Fruit fly (Drosophila melanogaster): ENCODE data around the gene Prp31.

Prp31 gene

dm6 chr3L:15125717-15126116 is 33.2 kb upstream of the Prp31 start:
- TF ChIP-seq CG5204 (GFP tag; optimal IDR thresholded peaks at IDR 0.05) (no peak), bab1 (GFP tag; optimal IDR thresholded peaks at IDR 0.05) (no peak), cic (GFP tag; optimal IDR thresholded peaks at IDR 0.05) (no peak), Clk (GFP tag; optimal IDR thresholded peaks at IDR 0.05) (no peak), CG1620 (GFP tag; optimal IDR thresholded peaks at IDR 0.05) (no peak), CG11617 (GFP tag; optimal IDR thresholded peaks at IDR 0.05) (no peak), tj (GFP tag; optimal IDR thresholded peaks at IDR 0.05) (no peak), pad (GFP tag; optimal IDR thresholded peaks at IDR 0.05) (no peak), kay (GFP tag; ENCODE audit: borderline replicate concordance) (no peak), Crg-1 (GFP tag; optimal IDR thresholded peaks at IDR 0.05) (no peak), CG7045 (GFP tag; optimal IDR thresholded peaks at IDR 0.05) (no peak), toe (GFP tag; optimal IDR thresholded peaks at IDR 0.05) (no peak), cnc (optimal IDR thresholded peaks at IDR 0.05) (no peak), Mnt (GFP tag; optimal IDR thresholded peaks at IDR 0.05) (no peak), CG14711 (tag; optimal IDR thresholded peaks at IDR 0.05) (no peak)

DNA sequence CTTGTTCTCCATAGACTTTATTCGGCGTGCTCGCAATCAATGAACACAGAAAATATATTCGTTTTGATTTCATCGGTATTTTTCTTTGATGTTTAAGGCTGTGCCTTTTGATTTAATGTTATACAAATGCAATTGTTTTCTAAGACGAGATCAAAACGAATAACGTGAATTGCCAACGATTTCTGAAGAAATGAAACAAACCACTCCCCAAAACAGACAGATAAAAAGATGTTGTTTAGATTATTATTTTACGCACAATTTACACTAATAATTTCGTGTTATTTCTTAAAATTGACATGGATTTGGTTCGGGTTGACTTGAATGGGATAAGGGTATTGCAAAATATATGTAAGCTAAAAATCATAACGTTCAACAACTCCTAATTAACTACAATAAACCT is 27.6 kb upstream of the Prp31 start, which contains the start of gene CG13457:
CG13457 (minus strand) TSS at position 101 of the 400 bp plus-strand sequence.
- TF ChIP-seq CG7045 (GFP tag; optimal IDR thresholded peaks at IDR 0.05): no peak
- no peak for TF ChIP-seq Mnt (GFP tag; optimal IDR thresholded peaks at IDR 0.05)
- TF ChIP-seq ovo (GFP tag; optimal IDR thresholded peaks at IDR 0.05): no peak
- TF ChIP-seq cnc (optimal IDR thresholded peaks at IDR 0.05): no peak
- TF ChIP-seq tj (GFP tag; optimal IDR thresholded peaks at IDR 0.05): no peak

DNA sequence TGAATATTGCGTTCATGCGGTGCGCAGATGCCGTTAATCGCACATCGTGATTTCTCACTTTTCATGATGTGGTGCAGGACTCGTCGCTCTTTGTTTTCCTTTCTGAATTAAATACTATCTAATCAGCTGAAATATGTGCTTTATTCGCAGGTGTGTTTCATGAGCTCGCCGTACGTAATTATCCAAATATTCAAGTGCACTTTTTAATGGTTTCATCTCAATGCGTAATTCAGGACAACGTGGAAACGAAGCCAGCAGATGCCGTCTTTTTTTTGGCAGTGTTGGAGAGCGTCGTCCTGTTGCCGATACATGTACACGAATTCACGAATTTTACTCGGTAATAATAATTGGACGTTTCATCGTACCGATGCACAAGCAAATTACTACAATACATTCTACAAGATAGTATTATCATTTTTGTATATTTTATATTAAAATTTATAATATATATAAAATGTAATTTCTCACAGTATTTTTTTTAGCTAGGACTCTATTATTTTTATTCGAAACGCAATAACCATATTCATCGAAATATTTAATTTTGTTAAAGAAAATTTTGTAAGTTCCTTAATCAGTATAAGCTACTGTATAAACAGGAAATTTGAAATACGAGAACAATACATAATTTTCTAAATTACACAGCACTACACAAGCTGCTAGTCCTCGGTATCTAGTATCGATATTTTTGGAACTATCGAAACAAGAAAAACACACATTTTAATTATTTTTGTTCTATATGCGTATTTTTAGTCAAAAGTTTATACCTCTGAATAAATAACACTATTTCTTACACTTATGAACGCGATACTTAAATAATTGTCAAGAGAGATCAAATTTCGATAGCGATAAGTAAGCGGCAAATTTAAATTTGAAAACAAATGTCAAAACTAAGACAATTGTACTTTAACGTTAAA is 22.0 kb upstream of the Prp31 start, which contains the start of gene CG12316:
CG12316 (minus strand) TSS at position 276 of the 914 bp plus-strand sequence.
- TF ChIP-seq cic (GFP tag; optimal IDR thresholded peaks at IDR 0.05) (peak; percentile 40), bab1 (GFP tag; optimal IDR thresholded peaks at IDR 0.05) (peak; percentile 83), ovo (GFP tag; optimal IDR thresholded peaks at IDR 0.05) (peak; percentile 66), CG14711 (tag; optimal IDR thresholded peaks at IDR 0.05) (peak; percentile 67), kay (GFP tag; ENCODE audit: borderline replicate concordance) (no peak), pad (GFP tag; optimal IDR thresholded peaks at IDR 0.05) (peak; percentile 62), CG7101 (tag; optimal IDR thresholded peaks at IDR 0.05) (peak; percentile 89), Mnt (GFP tag; optimal IDR thresholded peaks at IDR 0.05) (peak; percentile 86), CG12768 (GFP tag; optimal IDR thresholded peaks at IDR 0.05) (peak; percentile 90), Crg-1 (GFP tag; optimal IDR thresholded peaks at IDR 0.05) (peak; percentile 73), Clk (GFP tag; optimal IDR thresholded peaks at IDR 0.05) (peak; percentile 80), cnc (optimal IDR thresholded peaks at IDR 0.05) (no peak), CG1620 (GFP tag; optimal IDR thresholded peaks at IDR 0.05) (peak; percentile 64), CG7045 (GFP tag; optimal IDR thresholded peaks at IDR 0.05) (peak; percentile 88), CG33017 (tag; optimal IDR thresholded peaks at IDR 0.05) (peak; percentile 90), CG11617 (GFP tag; optimal IDR thresholded peaks at IDR 0.05) (peak; percentile 95), tj (GFP tag; optimal IDR thresholded peaks at IDR 0.05) (peak; percentile 60), Hr96 (GFP tag; optimal IDR thresholded peaks at IDR 0.05) (peak; percentile 95), toe (GFP tag; optimal IDR thresholded peaks at IDR 0.05) (peak; percentile 88), CG5204 (GFP tag; optimal IDR thresholded peaks at IDR 0.05) (peak; percentile 92)

dm6 chr3L:15137790-15138189 is 21.1 kb upstream of the Prp31 start:
- TF ChIP-seq toe (GFP tag; optimal IDR thresholded peaks at IDR 0.05) (no peak), CG7045 (GFP tag; optimal IDR thresholded peaks at IDR 0.05) (no peak), CG33017 (tag; optimal IDR thresholded peaks at IDR 0.05) (no peak), kay (GFP tag; ENCODE audit: borderline replicate concordance) (peak; percentile 86), cnc (optimal IDR thresholded peaks at IDR 0.05) (no peak)

DNA sequence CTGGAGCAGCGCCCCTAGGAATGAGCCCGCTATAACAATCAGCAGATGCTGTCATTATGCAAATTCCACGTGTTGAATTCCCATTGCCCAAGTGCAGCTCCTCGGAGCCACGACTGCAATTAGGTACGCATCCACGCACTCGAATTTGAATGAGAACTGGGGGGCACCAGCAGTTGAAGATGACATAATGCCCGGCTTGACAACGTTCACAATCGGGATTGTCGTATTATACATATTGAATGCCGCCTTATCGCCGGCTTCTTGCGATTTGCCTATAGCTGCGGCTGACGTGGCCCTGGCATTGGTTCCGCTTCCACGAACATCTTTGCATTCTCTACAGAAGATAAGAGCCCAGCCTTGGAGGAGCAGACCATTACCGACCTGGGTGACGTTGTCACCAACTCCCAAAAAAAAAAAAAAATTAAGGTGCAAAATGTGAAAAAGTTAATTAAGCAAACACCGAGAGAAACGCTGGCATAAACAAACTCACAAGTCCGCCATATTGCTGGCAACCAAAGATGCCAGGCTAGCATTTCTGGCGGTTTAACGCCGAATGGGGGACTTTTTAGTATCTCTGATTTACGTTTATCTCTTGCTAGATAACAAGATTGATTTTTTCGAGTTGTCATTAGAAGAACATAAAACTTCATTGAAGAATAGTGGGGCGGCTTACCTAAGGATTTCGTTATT is 18.5 kb upstream of the Prp31 start:
- TF ChIP-seq CG14711 (tag; optimal IDR thresholded peaks at IDR 0.05): no peak
- peak; percentile 82 for TF ChIP-seq tj (GFP tag; optimal IDR thresholded peaks at IDR 0.05)
- no peak for TF ChIP-seq ovo (GFP tag; optimal IDR thresholded peaks at IDR 0.05)
- no peak for TF ChIP-seq toe (GFP tag; optimal IDR thresholded peaks at IDR 0.05)
- no peak for TF ChIP-seq CG11617 (GFP tag; optimal IDR thresholded peaks at IDR 0.05)

dm6 chr3L:15141118-15142003 is 17.5 kb upstream of the Prp31 start:
- peak; percentile 81 for TF ChIP-seq pad (GFP tag; optimal IDR thresholded peaks at IDR 0.05)
- TF ChIP-seq CG14711 (tag; optimal IDR thresholded peaks at IDR 0.05): no peak
- TF ChIP-seq cnc (optimal IDR thresholded peaks at IDR 0.05): no peak
- TF ChIP-seq CG33017 (tag; optimal IDR thresholded peaks at IDR 0.05): peak; percentile 2
- TF ChIP-seq cic (GFP tag; optimal IDR thresholded peaks at IDR 0.05): peak; percentile 11
- peak; percentile 15 for TF ChIP-seq Crg-1 (GFP tag; optimal IDR thresholded peaks at IDR 0.05)
- peak; percentile 16 for TF ChIP-seq CG7045 (GFP tag; optimal IDR thresholded peaks at IDR 0.05)
- TF ChIP-seq ovo (GFP tag; optimal IDR thresholded peaks at IDR 0.05): peak; percentile 42
